Fruit fly (Drosophila melanogaster): ENCODE measurements around the gene Eip63F-1.

Gene Eip63F-1

DNA sequence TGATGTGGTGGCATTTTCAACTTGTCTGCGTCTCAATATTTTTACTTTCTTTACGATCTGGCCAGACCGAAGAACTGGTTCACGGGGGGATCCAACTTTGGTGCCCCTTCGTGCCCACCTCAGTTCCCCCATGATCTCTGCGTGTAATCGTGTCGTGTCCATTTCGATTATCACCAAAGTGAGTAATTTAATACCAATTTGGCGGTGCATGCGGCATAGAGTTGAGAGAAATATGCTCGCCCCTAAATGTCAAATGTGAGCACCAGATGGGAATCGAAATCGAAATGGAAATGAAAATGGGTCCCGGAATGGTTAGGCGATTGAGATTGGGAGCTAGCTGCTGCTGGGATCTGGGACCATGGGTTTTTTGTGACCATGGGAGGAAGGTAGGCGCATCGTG lies 64.1 kb downstream of the Eip63F-1 start:
- TF ChIP-seq net (GFP tag; optimal IDR thresholded peaks at IDR 0.05) (no peak), CG11762 (GFP tag; optimal IDR thresholded peaks at IDR 0.05; ENCODE audit: insufficient read depth) (no peak), Lpt (GFP tag; optimal IDR thresholded peaks at IDR 0.05) (no peak), CG6808 (GFP tag; optimal IDR thresholded peaks at IDR 0.05) (no peak), Eip78C (GFP tag) (no peak), CG11294 (GFP tag; IDR thresholded peaks at IDR 0.05) (no peak), CG34406 (GFP tag; optimal IDR thresholded peaks at IDR 0.05) (no peak), CG3919 (GFP tag; optimal IDR thresholded peaks at IDR 0.05) (no peak), CG8319 (GFP tag; optimal IDR thresholded peaks at IDR 0.05) (no peak), Eip93F (GFP tag; optimal IDR thresholded peaks at IDR 0.05) (no peak), Eip75B (GFP tag; optimal IDR thresholded peaks at IDR 0.05) (no peak), achi (GFP tag; optimal IDR thresholded peaks at IDR 0.05) (no peak), CG6854 (GFP tag; optimal IDR thresholded peaks at IDR 0.05) (no peak), CG32006 (GFP tag; optimal IDR thresholded peaks at IDR 0.05) (no peak), fkh (GFP tag; optimal IDR thresholded peaks at IDR 0.05) (no peak), acj6 (GFP tag; optimal IDR thresholded peaks at IDR 0.05) (no peak)

DNA sequence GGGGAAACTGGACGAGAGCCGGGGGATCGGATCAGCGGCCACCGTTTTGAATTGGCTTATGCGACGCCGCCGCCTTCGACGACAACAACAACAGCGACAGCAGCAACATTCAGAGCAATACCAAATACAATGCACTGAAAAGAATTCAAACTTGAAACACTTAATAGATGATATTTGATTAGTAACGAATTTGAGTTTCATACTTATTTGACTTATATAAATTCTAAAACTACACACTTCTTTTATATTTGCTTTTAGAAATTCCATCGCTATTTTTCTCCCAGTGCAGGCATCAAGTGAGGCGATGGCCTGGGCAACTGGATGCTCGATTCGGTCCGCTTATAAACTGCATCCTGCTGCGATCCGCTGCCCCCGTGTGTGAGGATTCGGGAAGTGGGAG lies 67.4 kb downstream of the Eip63F-1 start:
- TF ChIP-seq Eip75B (GFP tag; optimal IDR thresholded peaks at IDR 0.05) (peak; percentile 68), Lpt (GFP tag; optimal IDR thresholded peaks at IDR 0.05) (no peak), CG11902 (GFP tag; optimal IDR thresholded peaks at IDR 0.05) (no peak), fkh (GFP tag; optimal IDR thresholded peaks at IDR 0.05) (no peak), CG32006 (GFP tag; optimal IDR thresholded peaks at IDR 0.05) (peak; percentile 59), achi (GFP tag; optimal IDR thresholded peaks at IDR 0.05) (peak; percentile 64), CG8319 (GFP tag; optimal IDR thresholded peaks at IDR 0.05) (peak; percentile 0), CG6854 (GFP tag; optimal IDR thresholded peaks at IDR 0.05) (no peak), fd85E (GFP tag; optimal IDR thresholded peaks at IDR 0.05) (no peak), CG6276 (GFP tag; optimal IDR thresholded peaks at IDR 0.05) (no peak), cyc (GFP tag; optimal IDR thresholded peaks at IDR 0.05) (peak; percentile 72), pdm3 (GFP tag; optimal IDR thresholded peaks at IDR 0.05) (peak; percentile 58), Sox102F (GFP tag; optimal IDR thresholded peaks at IDR 0.05) (peak; percentile 69), Met (GFP tag; optimal IDR thresholded peaks at IDR 0.05) (peak; percentile 76), Eip78C (GFP tag) (peak; percentile 91), svp (GFP tag) (peak; percentile 90), lz (GFP tag; optimal IDR thresholded peaks at IDR 0.05) (peak; percentile 72), Sox14 (GFP tag; optimal IDR thresholded peaks at IDR 0.05) (peak; percentile 51), esn (GFP tag; optimal IDR thresholded peaks at IDR 0.05) (peak; percentile 80), OdsH (GFP tag; optimal IDR thresholded peaks at IDR 0.05) (peak; percentile 62), vri (GFP tag; optimal IDR thresholded peaks at IDR 0.05) (peak; percentile 61), CG10631 (GFP tag; optimal IDR thresholded peaks at IDR 0.05) (peak; percentile 71), CG8119 (GFP tag; IDR thresholded peaks at IDR 0.05) (peak; percentile 71), CG11762 (GFP tag; optimal IDR thresholded peaks at IDR 0.05; ENCODE audit: insufficient read depth) (peak; percentile 20), net (GFP tag; optimal IDR thresholded peaks at IDR 0.05) (peak; percentile 52), CG11294 (GFP tag; IDR thresholded peaks at IDR 0.05) (no peak), Ets21C (GFP tag; optimal IDR thresholded peaks at IDR 0.05) (peak; percentile 41), CG34406 (GFP tag; optimal IDR thresholded peaks at IDR 0.05) (peak; percentile 53), CG15336 (GFP tag; IDR thresholded peaks at IDR 0.05) (peak; percentile 71), spab (GFP tag; optimal IDR thresholded peaks at IDR 0.05) (peak; percentile 47), eg (GFP tag; IDR thresholded peaks at IDR 0.05) (peak; percentile 63), CG16779 (tag; optimal IDR thresholded peaks at IDR 0.05) (no peak), ss (GFP tag; optimal IDR thresholded peaks at IDR 0.05) (peak; percentile 32 to 68), Hr38 (GFP tag; optimal IDR thresholded peaks at IDR 0.05) (no peak), dsx (GFP tag; optimal IDR thresholded peaks at IDR 0.05; ENCODE audit: poor library complexity, severe bottlenecking) (peak; percentile 73), fd59A (GFP tag; optimal IDR thresholded peaks at IDR 0.05) (peak; percentile 59), CG3919 (GFP tag; optimal IDR thresholded peaks at IDR 0.05) (peak; percentile 68), CG1621 (tag; optimal IDR thresholded peaks at IDR 0.05) (peak; percentile 61), Hr39 (GFP tag; optimal IDR thresholded peaks at IDR 0.05) (peak; percentile 76), CG10669 (GFP tag; optimal IDR thresholded peaks at IDR 0.05) (peak; percentile 52), acj6 (GFP tag; optimal IDR thresholded peaks at IDR 0.05) (peak; percentile 69), CG4318 (GFP tag; optimal IDR thresholded peaks at IDR 0.05) (peak; percentile 13), CG9139 (GFP tag; optimal IDR thresholded peaks at IDR 0.05) (peak; percentile 10), dac (GFP tag; optimal IDR thresholded peaks at IDR 0.05) (peak; percentile 0), topi (GFP tag; optimal IDR thresholded peaks at IDR 0.05) (peak; percentile 66), CG31627 (GFP tag; optimal IDR thresholded peaks at IDR 0.05) (peak; percentile 72)

Measured in whole organism, prepupa.